Worm (Caenorhabditis elegans) whole organism, L1 larva: ENCODE measurements around the gene dpy-19.
A peak's percentile ranks its signal among the peaks of the same experiment; 100 is the strongest.

Experiments used
- aly-2 ChIP-seq: fragments of 150-350 bp; optimal IDR thresholded peaks from 2 replicates; lab custom pipeline; 2014; ENCODE audit warnings: missing biosample characterization, missing genetic modification characterization
- ama-1 ChIP-seq: fragments of 150-350 bp; optimal IDR thresholded peaks from 2 replicates; lab custom pipeline; 2014
- efl-1 ChIP-seq, 4 experiments: fragments of 150-350 bp; optimal IDR thresholded peaks in 3 of 4; peaks in 1 of 4; 1 replicate in 1 of 4; 2 replicates in 3 of 4; lab custom pipeline; 2014; ENCODE audit warnings: missing biosample characterization in 2 of 4, missing genetic modification characterization in 2 of 4, missing genetic modification reagents in 2 of 4
- elt-3 ChIP-seq, 6 experiments: fragments of 150-350 bp in 1 of 6; sonication (generic microtip); optimal IDR thresholded peaks; 2 replicates each; lab custom pipeline; 2017 to 2018; ENCODE audit warnings: missing biosample characterization in 6 of 6, missing genetic modification characterization in 6 of 6, inconsistent platforms in 1 of 6
- fkh-10 ChIP-seq: sonication (generic microtip); optimal IDR thresholded peaks from 2 replicates; lab custom pipeline; 2017; ENCODE audit warnings: missing biosample characterization, missing genetic modification reagents, missing genetic modification characterization
- nhr-76 ChIP-seq: sonication (generic microtip); optimal IDR thresholded peaks from 2 replicates; lab custom pipeline; 2017; ENCODE audit warnings: missing biosample characterization, missing genetic modification characterization
- nhr-77 ChIP-seq: fragments of 150-350 bp; optimal IDR thresholded peaks from 2 replicates; lab custom pipeline; 2014; ENCODE audit warnings: missing biosample characterization, missing genetic modification characterization
- pag-3 ChIP-seq: sonication (generic microtip); optimal IDR thresholded peaks from 2 replicates; lab custom pipeline; 2017; ENCODE audit warnings: missing genetic modification characterization, mild to moderate bottlenecking, missing compliant biosample characterization, antibody characterized with exemption, borderline replicate concordance; ENCODE audit not compliant: insufficient read depth
- rnt-1 ChIP-seq: sonication (generic microtip); optimal IDR thresholded peaks from 2 replicates; lab custom pipeline; 2016; ENCODE audit warnings: mild to moderate bottlenecking, missing genetic modification characterization, moderate library complexity, missing compliant biosample characterization
- skn-1 ChIP-seq: fragments of 150-350 bp; optimal IDR thresholded peaks from 2 replicates; lab custom pipeline; 2014; ENCODE audit warnings: missing biosample characterization, missing genetic modification characterization
- sox-4 ChIP-seq: sonication (generic microtip); optimal IDR thresholded peaks from 2 replicates; lab custom pipeline; 2016; ENCODE audit warnings: missing genetic modification characterization, missing compliant biosample characterization
- unc-62 ChIP-seq: fragments of 150-350 bp; optimal IDR thresholded peaks from 2 replicates; lab custom pipeline; 2014; ENCODE audit warnings: missing biosample characterization, missing genetic modification reagents, missing genetic modification characterization
- zag-1 ChIP-seq: fragments of 150-350 bp; optimal IDR thresholded peaks from 2 replicates; lab custom pipeline; 2014; ENCODE audit warnings: missing biosample characterization, missing genetic modification characterization
- ztf-4 ChIP-seq: fragments of 150-350 bp; optimal IDR thresholded peaks from 2 replicates; lab custom pipeline; 2014; ENCODE audit warnings: missing biosample characterization, missing genetic modification characterization

ce11 chrIII:8709735-8710134, 42.5 kb upstream of the dpy-19 start:
- TF ChIP-seq rnt-1 (tag; lab: Kevin White, UChicago) = no peak
- TF ChIP-seq aly-2 (tag; lab: Kevin White, UChicago) = no peak
- TF ChIP-seq nhr-76 (tag; lab: Kevin White, UChicago) = no peak
- no peak for TF ChIP-seq nhr-77 (tag; lab: Kevin White, UChicago)
- TF ChIP-seq fkh-10 (GFP tag; lab: Kevin White, UChicago) = no peak
- TF ChIP-seq efl-1 (optimal IDR thresholded peaks at IDR 0.05; lab: Kevin White, UChicago) = no peak
- no peak for TF ChIP-seq efl-1 (GFP tag; optimal IDR thresholded peaks at IDR 0.05 in 1 of 2; lab: Kevin White, UChicago)
- TF ChIP-seq pag-3 (tag; lab: Kevin White, UChicago) = no peak
- no peak for TF ChIP-seq ama-1 (lab: Kevin White, UChicago)
- TF ChIP-seq elt-3 (tag; optimal IDR thresholded peaks at IDR 0.05; lab: Kevin White, UChicago) = peak in 1 of 6 experiments; percentile 20
- no peak for TF ChIP-seq sox-4 (tag; lab: Kevin White, UChicago)
- no peak for TF ChIP-seq ztf-4
- no peak for TF ChIP-seq zag-1 (tag; lab: Kevin White, UChicago)
- TF ChIP-seq skn-1 (tag; lab: Kevin White, UChicago) = no peak
- TF ChIP-seq unc-62 (GFP tag; lab: Kevin White, UChicago) = no peak
